Worm (Caenorhabditis elegans): ENCODE measurements around the gene edg-1.

- TF ChIP-seq F13H6.1 (tag; optimal IDR thresholded peaks at IDR 0.05) = no peak
- no peak for TF ChIP-seq ZK546.5 (tag; optimal IDR thresholded peaks at IDR 0.05)
- TF ChIP-seq peb-1 (tag; optimal IDR thresholded peaks at IDR 0.05) = no peak
- no peak for TF ChIP-seq nhr-77 (tag; optimal IDR thresholded peaks at IDR 0.05)
- no peak for TF ChIP-seq mdl-1 (tag; optimal IDR thresholded peaks at IDR 0.05)
- TF ChIP-seq unc-55 (GFP tag; optimal IDR thresholded peaks at IDR 0.05) = no peak
- no peak for TF ChIP-seq snpc-4 (tag; optimal IDR thresholded peaks at IDR 0.05)
Measured at ce11 chrIV:11344288-11344687, 23.7 kb downstream of the edg-1 start.

Measured in whole organism, L2 larva.